Fruit fly (Drosophila melanogaster) whole organism, adult: ENCODE results near the gene Pat1.

ENCODE experiments used
- CG11617 ChIP-seq: fragments of 200-800 bp; sonication (Bioruptor generic); optimal IDR thresholded peaks from 2 replicates; lab custom pipeline; 2017; ENCODE audit warnings: mild to moderate bottlenecking, missing biosample characterization, missing genetic modification reagents, missing genetic modification characterization
- CG1620 ChIP-seq: fragments of 200-800 bp; sonication (Bioruptor generic); optimal IDR thresholded peaks from 2 replicates; lab custom pipeline; 2016; ENCODE audit warnings: missing biosample characterization, missing genetic modification characterization
- CG7045 ChIP-seq: fragments of 200-800 bp; sonication (Bioruptor generic); optimal IDR thresholded peaks from 2 replicates; lab custom pipeline; 2017; ENCODE audit warnings: missing biosample characterization, mild to moderate bottlenecking, missing genetic modification characterization
- cic ChIP-seq: fragments of 200-800 bp; sonication (Bioruptor generic); optimal IDR thresholded peaks from 2 replicates; lab custom pipeline; 2017; ENCODE audit warnings: missing biosample characterization, mild to moderate bottlenecking, missing genetic modification characterization, moderate library complexity

dm6 chrX:6551464-6551863, 39.1 kb upstream of the Pat1 start:
- TF ChIP-seq CG7045 (no peak), CG1620 (no peak), CG11617 (GFP tag; lab: Kevin White, UChicago) (no peak), cic (GFP tag; lab: Kevin White, UChicago) (no peak)
